Worm (Caenorhabditis elegans) whole organism, L1 larva: ENCODE results near the gene cku-70.

Experiments used
- F16B12.6 ChIP-seq: fragments of 150-350 bp; optimal IDR thresholded peaks from 2 replicates; lab custom pipeline; 2014; ENCODE audit warnings: missing biosample characterization, missing genetic modification characterization
- aha-1 ChIP-seq: fragments of 150-350 bp; optimal IDR thresholded peaks from 2 replicates; lab custom pipeline; 2014; ENCODE audit warnings: missing biosample characterization, missing genetic modification characterization
- alr-1 ChIP-seq: fragments of 200-800 bp; sonication (Bioruptor generic); optimal IDR thresholded peaks from 2 replicates; lab custom pipeline; 2018; ENCODE audit warnings: borderline replicate concordance, mild to moderate bottlenecking, missing genetic modification characterization, missing compliant biosample characterization
- ama-1 ChIP-seq: fragments of 150-350 bp; optimal IDR thresholded peaks from 2 replicates; lab custom pipeline; 2014
- ceh-63 ChIP-seq: fragments of 200-800 bp; sonication (Bioruptor generic); optimal IDR thresholded peaks from 2 replicates; lab custom pipeline; 2018; ENCODE audit warnings: mild to moderate bottlenecking, missing genetic modification characterization, missing compliant biosample characterization
- ceh-82 ChIP-seq, 3 experiments: fragments of 150-350 bp in 1 of 3; sonication (generic microtip) in 2 of 3; optimal IDR thresholded peaks; 2 replicates each; lab custom pipeline; 2014 to 2017; ENCODE audit warnings: missing biosample characterization in 3 of 3, missing genetic modification characterization in 3 of 3
- ceh-88 ChIP-seq: fragments of 200-800 bp; sonication (Bioruptor generic); IDR thresholded peaks from 2 replicates; pipeline ENCODE4 v1.3.6; 2022; ENCODE audit warnings: missing genetic modification characterization, missing compliant biosample characterization
- ceh-90 ChIP-seq: sonication (generic microtip); optimal IDR thresholded peaks from 2 replicates; lab custom pipeline; 2016; ENCODE audit warnings: missing genetic modification characterization, missing compliant biosample characterization
- ces-1 ChIP-seq: fragments of 150-350 bp; optimal IDR thresholded peaks from 2 replicates; lab custom pipeline; 2014; ENCODE audit warnings: missing biosample characterization, missing genetic modification reagents, missing genetic modification characterization
- dpl-1 ChIP-seq, 3 experiments: fragments of 150-350 bp in 2 of 3; sonication (generic microtip) in 1 of 3; optimal IDR thresholded peaks; 2 replicates each; lab custom pipeline; 2014 to 2017; ENCODE audit warnings: missing biosample characterization in 3 of 3, missing genetic modification characterization in 3 of 3, missing genetic modification reagents in 3 of 3
- dsc-1 ChIP-seq: sonication (generic microtip); optimal IDR thresholded peaks from 2 replicates; lab custom pipeline; 2016; ENCODE audit warnings: mild to moderate bottlenecking, missing genetic modification characterization, missing compliant biosample characterization
- efl-1 ChIP-seq, 4 experiments: fragments of 150-350 bp; optimal IDR thresholded peaks in 3 of 4; peaks in 1 of 4; 1 replicate in 1 of 4; 2 replicates in 3 of 4; lab custom pipeline; 2014; ENCODE audit warnings: missing biosample characterization in 2 of 4, missing genetic modification characterization in 2 of 4, missing genetic modification reagents in 2 of 4
- efl-3 ChIP-seq: fragments of 200-800 bp; sonication (Bioruptor generic); optimal IDR thresholded peaks from 2 replicates; lab custom pipeline; 2018; ENCODE audit warnings: mild to moderate bottlenecking, missing genetic modification characterization, missing compliant biosample characterization
- egl-13 ChIP-seq: sonication (generic microtip); optimal IDR thresholded peaks from 2 replicates; lab custom pipeline; 2016; ENCODE audit warnings: missing genotype, missing genetic modification reagents, missing genetic modification characterization, missing compliant biosample characterization
- egl-27 ChIP-seq, 2 experiments: fragments of 150-350 bp in 1 of 2; sonication (generic microtip); optimal IDR thresholded peaks; 3 replicates each; lab custom pipeline; 2017 to 2018; ENCODE audit warnings: missing biosample characterization in 2 of 2, missing genetic modification characterization in 2 of 2, missing genetic modification reagents in 2 of 2
- elt-2 ChIP-seq: sonication (generic microtip); optimal IDR thresholded peaks from 2 replicates; lab custom pipeline; 2016; ENCODE audit warnings: missing genetic modification characterization, mild to moderate bottlenecking, inconsistent platforms, missing compliant biosample characterization, missing genetic modification reagents
- fos-1 ChIP-seq: fragments of 150-350 bp; optimal IDR thresholded peaks from 2 replicates; lab custom pipeline; 2014; ENCODE audit warnings: missing biosample characterization, missing genetic modification characterization
- hpl-2 ChIP-seq: fragments of 150-350 bp; optimal IDR thresholded peaks from 2 replicates; lab custom pipeline; 2014; ENCODE audit warnings: missing biosample characterization, missing genetic modification reagents, missing genetic modification characterization
- irx-1 ChIP-seq: sonication (generic microtip); optimal IDR thresholded peaks from 2 replicates; lab custom pipeline; 2016; ENCODE audit warnings: missing genetic modification characterization, missing compliant biosample characterization
- jun-1 ChIP-seq: fragments of 150-350 bp; optimal IDR thresholded peaks from 2 replicates; lab custom pipeline; 2014; ENCODE audit warnings: missing biosample characterization, missing genetic modification reagents, missing genetic modification characterization
- lin-14 ChIP-seq: fragments of 200-800 bp; sonication (Bioruptor generic); optimal IDR thresholded peaks from 2 replicates; lab custom pipeline; 2018; ENCODE audit warnings: mild to moderate bottlenecking, missing genetic modification characterization, moderate library complexity, missing compliant biosample characterization
- lin-35 ChIP-seq, 2 experiments: fragments of 150-350 bp; optimal IDR thresholded peaks; 2 replicates each; lab custom pipeline; 2014; ENCODE audit warnings: missing biosample characterization in 2 of 2, missing genetic modification characterization in 2 of 2, missing genetic modification reagents in 2 of 2
- lin-39 ChIP-seq: fragments of 150-350 bp; optimal IDR thresholded peaks from 2 replicates; lab custom pipeline; 2014; ENCODE audit warnings: missing biosample characterization, missing genetic modification reagents, missing genetic modification characterization
- lir-3 ChIP-seq: sonication (generic microtip); optimal IDR thresholded peaks from 2 replicates; lab custom pipeline; 2016; ENCODE audit warnings: mild to moderate bottlenecking, missing genetic modification characterization, moderate library complexity, missing compliant biosample characterization; ENCODE audit not compliant: poor library complexity
- lsy-2 ChIP-seq, 2 experiments: fragments of 150-350 bp; optimal IDR thresholded peaks; 2 replicates each; lab custom pipeline; 2014; ENCODE audit warnings: missing biosample characterization in 2 of 2, missing genetic modification characterization in 2 of 2
- mab-9 ChIP-seq: fragments of 200-800 bp; sonication (Bioruptor generic); IDR thresholded peaks from 2 replicates; pipeline ENCODE4 v1.3.6; 2022; ENCODE audit warnings: missing genetic modification reagents, missing genetic modification characterization, missing compliant biosample characterization
- mdl-1 ChIP-seq, 2 experiments: fragments of 150-350 bp; optimal IDR thresholded peaks; 2 replicates each; lab custom pipeline; 2014 to 2017; ENCODE audit warnings: missing biosample characterization in 2 of 2, missing genetic modification characterization in 2 of 2, inconsistent platforms in 1 of 2
- nhr-12 ChIP-seq: sonication (generic microtip); optimal IDR thresholded peaks from 2 replicates; lab custom pipeline; 2017; ENCODE audit warnings: missing biosample characterization, missing genetic modification characterization
- nhr-20 ChIP-seq: sonication (generic microtip); optimal IDR thresholded peaks from 2 replicates; lab custom pipeline; 2016; ENCODE audit warnings: mild to moderate bottlenecking, missing genetic modification characterization, missing compliant biosample characterization
- nhr-237 ChIP-seq: fragments of 150-350 bp; optimal IDR thresholded peaks from 2 replicates; lab custom pipeline; 2014; ENCODE audit warnings: missing biosample characterization, missing genetic modification characterization
- nhr-71 ChIP-seq: sonication (generic microtip); optimal IDR thresholded peaks from 2 replicates; lab custom pipeline; 2016; ENCODE audit warnings: mild to moderate bottlenecking, missing genetic modification characterization, moderate library complexity, missing compliant biosample characterization
- nhr-76 ChIP-seq: sonication (generic microtip); optimal IDR thresholded peaks from 2 replicates; lab custom pipeline; 2017; ENCODE audit warnings: missing biosample characterization, missing genetic modification characterization
- nhr-77 ChIP-seq: fragments of 150-350 bp; optimal IDR thresholded peaks from 2 replicates; lab custom pipeline; 2014; ENCODE audit warnings: missing biosample characterization, missing genetic modification characterization
- nhr-84 ChIP-seq: sonication (generic microtip); optimal IDR thresholded peaks from 2 replicates; lab custom pipeline; 2017; ENCODE audit warnings: missing biosample characterization, missing genetic modification characterization
- nhr-85 ChIP-seq: sonication (generic microtip); peaks from one replicate; lab custom pipeline; 2016; ENCODE audit warnings: missing genetic modification characterization, inconsistent platforms, missing compliant biosample characterization
- nhr-90 ChIP-seq: sonication (generic microtip); optimal IDR thresholded peaks from 2 replicates; lab custom pipeline; 2016; ENCODE audit warnings: mild to moderate bottlenecking, missing genetic modification characterization, missing compliant biosample characterization; ENCODE audit not compliant: poor library complexity
- pag-3 ChIP-seq: sonication (generic microtip); optimal IDR thresholded peaks from 2 replicates; lab custom pipeline; 2017; ENCODE audit warnings: missing genetic modification characterization, mild to moderate bottlenecking, missing compliant biosample characterization, antibody characterized with exemption, borderline replicate concordance; ENCODE audit not compliant: insufficient read depth
- rnt-1 ChIP-seq: sonication (generic microtip); optimal IDR thresholded peaks from 2 replicates; lab custom pipeline; 2016; ENCODE audit warnings: mild to moderate bottlenecking, missing genetic modification characterization, moderate library complexity, missing compliant biosample characterization
- skn-1 ChIP-seq: fragments of 150-350 bp; optimal IDR thresholded peaks from 2 replicates; lab custom pipeline; 2014; ENCODE audit warnings: missing biosample characterization, missing genetic modification characterization
- snpc-4 ChIP-seq: fragments of 150-350 bp; optimal IDR thresholded peaks from 2 replicates; lab custom pipeline; 2014; ENCODE audit warnings: missing biosample characterization, missing genetic modification characterization
- sox-4 ChIP-seq: sonication (generic microtip); optimal IDR thresholded peaks from 2 replicates; lab custom pipeline; 2016; ENCODE audit warnings: missing genetic modification characterization, missing compliant biosample characterization
- sup-37 ChIP-seq: fragments of 200-800 bp; sonication (Bioruptor generic); optimal IDR thresholded peaks from 2 replicates; lab custom pipeline; 2018; ENCODE audit warnings: mild to moderate bottlenecking, missing genetic modification characterization, missing compliant biosample characterization
- swsn-7 ChIP-seq: sonication (generic microtip); optimal IDR thresholded peaks from 2 replicates; lab custom pipeline; 2016; ENCODE audit warnings: missing genetic modification characterization, missing compliant biosample characterization
- tbx-2 ChIP-seq: sonication (generic microtip); optimal IDR thresholded peaks from 2 replicates; lab custom pipeline; 2016; ENCODE audit warnings: missing genetic modification characterization, missing compliant biosample characterization
- tlp-1 ChIP-seq: fragments of 150-350 bp; optimal IDR thresholded peaks from 2 replicates; lab custom pipeline; 2014; ENCODE audit warnings: missing biosample characterization, missing genetic modification characterization
- unc-86 ChIP-seq: sonication (generic microtip); optimal IDR thresholded peaks from 2 replicates; lab custom pipeline; 2016; ENCODE audit warnings: missing genetic modification characterization, missing compliant biosample characterization
- unc-98 ChIP-seq: fragments of 200-800 bp; sonication (Bioruptor generic); IDR thresholded peaks from 2 replicates; pipeline ENCODE4 v1.3.6; 2022; ENCODE audit warnings: missing genetic modification characterization, missing compliant biosample characterization
- vab-15 ChIP-seq: sonication (generic microtip); optimal IDR thresholded peaks from 2 replicates; lab custom pipeline; 2017; ENCODE audit warnings: missing genotype, mild to moderate bottlenecking, missing genetic modification characterization, missing compliant biosample characterization
- xbp-1 ChIP-seq: sonication (generic microtip); optimal IDR thresholded peaks from 2 replicates; lab custom pipeline; 2016; ENCODE audit warnings: missing genetic modification characterization, missing compliant biosample characterization
- zip-4 ChIP-seq: fragments of 200-800 bp; sonication (Bioruptor generic); optimal IDR thresholded peaks from 2 replicates; lab custom pipeline; 2018; ENCODE audit warnings: mild to moderate bottlenecking, missing genetic modification characterization, moderate library complexity, missing compliant biosample characterization
- ztf-4 ChIP-seq: fragments of 150-350 bp; optimal IDR thresholded peaks from 2 replicates; lab custom pipeline; 2014; ENCODE audit warnings: missing biosample characterization, missing genetic modification characterization

Gene cku-70

DNA sequence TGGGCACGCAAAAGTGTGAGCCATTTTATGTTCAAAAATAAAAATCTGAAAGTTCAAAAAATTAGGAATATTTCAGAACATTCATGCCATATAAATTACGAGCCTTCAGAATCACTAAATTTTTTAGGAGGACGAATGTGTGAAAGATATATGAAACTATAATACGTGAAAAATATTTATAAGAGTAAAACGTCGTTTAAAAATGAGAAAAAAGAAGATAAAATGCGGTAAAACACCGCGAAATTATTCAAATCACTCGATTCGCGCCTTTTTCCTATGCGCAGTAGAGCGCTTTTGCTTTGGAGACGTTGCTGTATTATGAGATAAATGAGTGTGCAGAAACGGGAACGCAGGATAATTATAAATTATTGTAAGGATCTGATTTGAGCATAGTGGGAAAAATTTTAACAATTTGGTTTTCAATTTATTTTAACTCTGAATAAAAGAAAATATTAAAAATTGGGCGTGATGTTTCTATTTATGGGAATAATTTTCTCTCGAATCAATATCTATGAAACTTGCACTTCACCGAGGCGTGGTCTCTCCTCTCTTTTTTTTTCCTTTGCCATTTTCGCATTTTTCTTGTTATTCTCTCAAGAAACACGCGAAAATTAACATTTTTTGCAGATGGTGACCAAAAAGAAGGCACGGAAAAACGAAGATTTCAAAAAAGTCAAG, 35.3 kb upstream of the cku-70 start, which contains the start of the genes sup-35 and Y48A6C.4 (continued):
- peak; percentile 94 for TF ChIP-seq nhr-20 (tag; lab: Kevin White, UChicago)
- TF ChIP-seq unc-98 (GFP tag; lab: Robert Waterston, UW) = peak; percentile 92
- no peak for TF ChIP-seq nhr-84
- peak; percentile 93 for TF ChIP-seq nhr-85 (tag; lab: Kevin White, UChicago)
- peak; percentile 66 for TF ChIP-seq nhr-237 (tag; lab: Kevin White, UChicago)
- TF ChIP-seq nhr-76 (tag; lab: Kevin White, UChicago) = no peak
- peak in 1 of 2 experiments; percentile 66 for TF ChIP-seq mdl-1 (tag; optimal IDR thresholded peaks at IDR 0.05; lab: Kevin White, UChicago)
- no peak for TF ChIP-seq nhr-12 (tag; lab: Kevin White, UChicago)
- TF ChIP-seq swsn-7 (tag; lab: Kevin White, UChicago) = peak; percentile 90
- TF ChIP-seq zip-4 = peak; percentile 33
- TF ChIP-seq ces-1 (GFP tag; lab: Kevin White, UChicago) = no peak
- peak; percentile 42 for TF ChIP-seq sup-37
- TF ChIP-seq efl-1 (optimal IDR thresholded peaks at IDR 0.05; lab: Kevin White, UChicago) = peak; percentile 93 to 96
- TF ChIP-seq efl-1 (GFP tag; optimal IDR thresholded peaks at IDR 0.05 in 1 of 2; lab: Kevin White, UChicago) = peak; percentile 93 to 99
- peak; percentile 78 for TF ChIP-seq jun-1
- no peak for TF ChIP-seq alr-1 (tag; lab: Kevin White, UChicago)
- peak; percentile 47 for TF ChIP-seq fos-1 (tag; lab: Kevin White, UChicago)
- peak; percentile 91 for TF ChIP-seq vab-15
- peak; percentile 87 for TF ChIP-seq ceh-63 (GFP tag; lab: Kevin White, UChicago)
- peak; percentile 91 for TF ChIP-seq xbp-1 (tag; lab: Kevin White, UChicago)
- peak; percentile 90 for TF ChIP-seq lin-14 (GFP tag; lab: Kevin White, UChicago)
- TF ChIP-seq snpc-4 (tag; lab: Kevin White, UChicago) = peak; percentile 78
- TF ChIP-seq lin-35 (GFP tag; optimal IDR thresholded peaks at IDR 0.05; lab: Kevin White, UChicago) = peak; percentile 94 to 96
- TF ChIP-seq lir-3 (tag; lab: Kevin White, UChicago) = peak; percentile 93
- TF ChIP-seq aha-1 (tag; lab: Kevin White, UChicago) = no peak
- TF ChIP-seq nhr-77 (tag; lab: Kevin White, UChicago) = peak; percentile 82
- peak; percentile 91 for TF ChIP-seq rnt-1 (tag; lab: Kevin White, UChicago)
- peak; percentile 92 for TF ChIP-seq tbx-2
- peak; percentile 80 for TF ChIP-seq ceh-90 (tag; lab: Kevin White, UChicago)
- peak; percentile 92 for TF ChIP-seq sox-4 (tag; lab: Kevin White, UChicago)
- TF ChIP-seq lsy-2 (tag; optimal IDR thresholded peaks at IDR 0.05; lab: Kevin White, UChicago) = peak; percentile 85 to 90
- TF ChIP-seq tlp-1 (tag; lab: Kevin White, UChicago) = no peak
- TF ChIP-seq nhr-90 (tag; lab: Kevin White, UChicago) = peak; percentile 95
- no peak for TF ChIP-seq ztf-4
- no peak for TF ChIP-seq hpl-2 (GFP tag; lab: Kevin White, UChicago)
- peak; percentile 91 for TF ChIP-seq egl-13
- no peak for TF ChIP-seq pag-3 (tag; lab: Kevin White, UChicago)
- TF ChIP-seq egl-27 (tag; optimal IDR thresholded peaks at IDR 0.05; lab: Kevin White, UChicago) = no peak
- TF ChIP-seq dpl-1 (GFP tag; optimal IDR thresholded peaks at IDR 0.05; lab: Kevin White, UChicago) = peak; percentile 93 to 95 (median 94)
- TF ChIP-seq ama-1 (lab: Kevin White, UChicago) = no peak
- TF ChIP-seq skn-1 = peak; percentile 70
- peak; percentile 63 for TF ChIP-seq efl-3 (GFP tag; lab: Kevin White, UChicago)
- peak; percentile 77 for TF ChIP-seq mab-9 (GFP tag; lab: Robert Waterston, UW)
- peak; percentile 89 for TF ChIP-seq unc-86 (tag; lab: Kevin White, UChicago)
- peak; percentile 53 for TF ChIP-seq irx-1 (tag; lab: Kevin White, UChicago)
- peak; percentile 86 for TF ChIP-seq dsc-1 (tag; lab: Kevin White, UChicago)
- TF ChIP-seq elt-2 = peak; percentile 40
- peak; percentile 71 to 85 (median 84) for TF ChIP-seq ceh-82 (tag; optimal IDR thresholded peaks at IDR 0.05; lab: Kevin White, UChicago)
- peak; percentile 13 for TF ChIP-seq lin-39 (tag; lab: Kevin White, UChicago)
- TF ChIP-seq F16B12.6 (tag; lab: Kevin White, UChicago) = peak; percentile 57
- TF ChIP-seq ceh-88 (GFP tag; lab: Robert Waterston, UW) = peak; percentile 76
- peak; percentile 96 for TF ChIP-seq nhr-71
